Fruit fly (Drosophila melanogaster) whole organism, embryonic: ENCODE measurements around the gene Rab5.

Experiments
- Abd-B ChIP-seq: fragments of 200-800 bp; sonication (Bioruptor generic); optimal IDR thresholded peaks from 2 replicates; lab custom pipeline; 2018; ENCODE audit warnings: missing biosample characterization, mild to moderate bottlenecking, missing genetic modification characterization, moderate library complexity
- Ada2b ChIP-seq: fragments of 200-800 bp; sonication (Bioruptor generic); IDR thresholded peaks from 2 replicates; pipeline ENCODE4 v1.3.6; 2022; ENCODE audit warnings: missing biosample characterization, missing genetic modification characterization
- Aef1 ChIP-seq: fragments of 200-800 bp; sonication (Bioruptor generic); IDR thresholded peaks from 3 replicates; pipeline ENCODE4 v1.3.6; 2022; ENCODE audit warnings: missing biosample characterization, missing genetic modification characterization
- C15 ChIP-seq: fragments of 200-800 bp; sonication (Bioruptor generic); IDR thresholded peaks from 3 replicates; pipeline ENCODE4 v1.3.6; 2022; ENCODE audit warnings: missing biosample characterization, missing genetic modification characterization
- CG1024 ChIP-seq: fragments of 200-800 bp; sonication (Bioruptor generic); IDR thresholded peaks from 2 replicates; pipeline ENCODE4 v1.3.6; 2022; ENCODE audit warnings: missing biosample characterization, missing genetic modification characterization
- CG10267 ChIP-seq: fragments of 200-800 bp; sonication (Bioruptor generic); optimal IDR thresholded peaks from 2 replicates; lab custom pipeline; 2018; ENCODE audit warnings: missing biosample characterization, mild to moderate bottlenecking, missing genetic modification characterization, moderate library complexity
- CG12744 ChIP-seq: fragments of 200-800 bp; sonication (Bioruptor generic); optimal IDR thresholded peaks from 2 replicates; lab custom pipeline; 2016; ENCODE audit warnings: missing biosample characterization, missing genetic modification characterization
- CG13624 ChIP-seq: fragments of 200-800 bp; sonication (Bioruptor generic); optimal IDR thresholded peaks from 2 replicates; lab custom pipeline; 2016; ENCODE audit warnings: missing biosample characterization, missing genetic modification characterization
- CG14860 ChIP-seq: fragments of 200-800 bp; sonication (Bioruptor generic); IDR thresholded peaks from 3 replicates; pipeline ENCODE4 v1.3.6; 2022; ENCODE audit warnings: missing biosample characterization, missing genetic modification characterization; ENCODE audit not compliant: partially characterized antibody
- CG15073 ChIP-seq: fragments of 200-800 bp; sonication (Bioruptor generic); optimal IDR thresholded peaks from 2 replicates; lab custom pipeline; 2016; ENCODE audit warnings: missing biosample characterization, missing genetic modification characterization
- CG1603 ChIP-seq: fragments of 200-800 bp; sonication (Bioruptor generic); optimal IDR thresholded peaks from 2 replicates; lab custom pipeline; 2019; ENCODE audit warnings: missing biosample characterization, mild to moderate bottlenecking, missing genetic modification characterization, moderate library complexity
- CG2202 ChIP-seq: fragments of 200-800 bp; sonication (Bioruptor generic); optimal IDR thresholded peaks from 2 replicates; lab custom pipeline; 2018; ENCODE audit warnings: missing biosample characterization, mild to moderate bottlenecking, missing genetic modification characterization
- CG30431 ChIP-seq: fragments of 200-800 bp; sonication (Bioruptor generic); optimal IDR thresholded peaks from 2 replicates; lab custom pipeline; 2017; ENCODE audit warnings: missing biosample characterization, missing genetic modification characterization
- CG3726 ChIP-seq: fragments of 200-800 bp; sonication (Bioruptor generic); IDR thresholded peaks from 3 replicates; pipeline ENCODE4, ENCODE4 v1.3.6; 2022; ENCODE audit warnings: missing biosample characterization, missing genetic modification characterization
- CG4617 ChIP-seq: fragments of 200-800 bp; sonication (Bioruptor generic); optimal IDR thresholded peaks from 3 replicates; lab custom pipeline; 2016; ENCODE audit warnings: missing biosample characterization, missing genetic modification characterization, borderline replicate concordance
- CG6654 ChIP-seq: fragments of 200-800 bp; sonication (Bioruptor generic); optimal IDR thresholded peaks from 2 replicates; lab custom pipeline; 2017; ENCODE audit warnings: missing biosample characterization, mild to moderate bottlenecking, missing genetic modification characterization
- CG7271 ChIP-seq: fragments of 200-800 bp; sonication (Bioruptor generic); optimal IDR thresholded peaks from 2 replicates; lab custom pipeline; 2018; ENCODE audit warnings: missing biosample characterization, mild to moderate bottlenecking, missing genetic modification characterization, moderate library complexity
- CG9797 ChIP-seq: fragments of 200-800 bp; sonication (Bioruptor generic); optimal IDR thresholded peaks from 3 replicates; lab custom pipeline; 2018; ENCODE audit warnings: missing biosample characterization, mild to moderate bottlenecking, missing genetic modification characterization
- Camta ChIP-seq: fragments of 200-800 bp; sonication (Bioruptor generic); optimal IDR thresholded peaks from 2 replicates; lab custom pipeline; 2016; ENCODE audit warnings: missing biosample characterization, missing genetic modification characterization
- D19A ChIP-seq: fragments of 200-800 bp; optimal IDR thresholded peaks from 3 replicates; lab custom pipeline; 2019; ENCODE audit warnings: missing biosample characterization, mild to moderate bottlenecking, missing genetic modification characterization, moderate library complexity
- E2f2 ChIP-seq: fragments of 200-800 bp; sonication (Bioruptor generic); IDR thresholded peaks from 2 replicates; pipeline ENCODE4 v1.3.6; 2022; ENCODE audit warnings: missing biosample characterization, missing genetic modification characterization
- ERR ChIP-seq: fragments of 200-800 bp; sonication (Bioruptor generic); optimal IDR thresholded peaks from 2 replicates; lab custom pipeline; 2016; ENCODE audit warnings: missing biosample characterization, missing genetic modification characterization
- Fer1 ChIP-seq: fragments of 200-800 bp; sonication (Bioruptor generic); optimal IDR thresholded peaks from 2 replicates; lab custom pipeline; 2017; ENCODE audit warnings: missing biosample characterization, mild to moderate bottlenecking, missing genetic modification characterization
- GATAe ChIP-seq: fragments of 200-800 bp; sonication (Bioruptor generic); conservative IDR thresholded peaks from 2 replicates; pipeline ENCODE4 v1.3.6; 2022; ENCODE audit warnings: missing biosample characterization, missing genetic modification characterization
- MBD-R2 ChIP-seq: fragments of 200-800 bp; sonication (Bioruptor generic); IDR thresholded peaks from 2 replicates; pipeline ENCODE4 v1.3.6; 2022; ENCODE audit warnings: missing biosample characterization, missing genetic modification characterization
- Mad ChIP-seq: fragments of 200-800 bp; sonication (Bioruptor generic); optimal IDR thresholded peaks from 2 replicates; lab custom pipeline; 2016; ENCODE audit warnings: missing biosample characterization, missing genetic modification characterization
- Max ChIP-seq: fragments of 200-800 bp; sonication (Bioruptor generic); optimal IDR thresholded peaks from 2 replicates; lab custom pipeline; 2016; ENCODE audit warnings: missing biosample characterization, mild to moderate bottlenecking, missing genetic modification characterization
- NFAT ChIP-seq: fragments of 200-800 bp; sonication (Bioruptor generic); IDR thresholded peaks from 2 replicates; pipeline ENCODE4 v1.3.6; 2022; ENCODE audit warnings: missing biosample characterization, missing genetic modification characterization
- Stat92E ChIP-seq, 3 experiments: fragments of >200 bp in 2 of 3; fragments of 200-800 bp in 1 of 3; sonication (Bioruptor generic) in 1 of 3; optimal IDR thresholded peaks; 2 replicates each; lab custom pipeline; 2017 to 2019; ENCODE audit warnings: missing biosample characterization in 3 of 3, missing genetic modification characterization in 3 of 3, mild to moderate bottlenecking in 1 of 3, moderate library complexity in 1 of 3
- Taf1 ChIP-seq: fragments of 200-800 bp; sonication (Bioruptor generic); IDR thresholded peaks from 2 replicates; pipeline ENCODE4 v1.3.6; 2022; ENCODE audit warnings: missing biosample characterization, missing genetic modification characterization
- Tbp ChIP-seq: fragments of >200 bp; optimal IDR thresholded peaks from 2 replicates; lab custom pipeline; 2018; ENCODE audit warnings: missing biosample characterization, missing genetic modification characterization
- Xbp1 ChIP-seq: fragments of 200-800 bp; sonication (Bioruptor generic); optimal IDR thresholded peaks from 3 replicates; lab custom pipeline; 2016; ENCODE audit warnings: missing biosample characterization, mild to moderate bottlenecking, missing genetic modification characterization
- bab2 ChIP-seq: fragments of 200-800 bp; sonication (Bioruptor generic); optimal IDR thresholded peaks from 2 replicates; lab custom pipeline; 2016; ENCODE audit warnings: missing biosample characterization, missing genetic modification characterization
- crp ChIP-seq, 2 experiments: fragments of 200-800 bp; sonication (Bioruptor generic); optimal IDR thresholded peaks; 2 replicates in 1 of 2; 3 replicates in 1 of 2; lab custom pipeline; 2017; ENCODE audit warnings: missing biosample characterization in 2 of 2, missing genetic modification characterization in 2 of 2, mild to moderate bottlenecking in 1 of 2, moderate library complexity in 1 of 2
- da ChIP-seq: fragments of 200-800 bp; sonication (Bioruptor generic); optimal IDR thresholded peaks from 2 replicates; lab custom pipeline; 2016; ENCODE audit warnings: missing biosample characterization, missing genetic modification characterization
- disco-r ChIP-seq: fragments of 200-800 bp; sonication (Bioruptor generic); optimal IDR thresholded peaks from 2 replicates; lab custom pipeline; 2016; ENCODE audit warnings: missing biosample characterization, missing genetic modification characterization
- dm ChIP-seq: fragments of 200-800 bp; sonication (Bioruptor generic); optimal IDR thresholded peaks from 3 replicates; lab custom pipeline; 2016; ENCODE audit warnings: missing biosample characterization, missing genetic modification characterization
- esg ChIP-seq: fragments of 200-800 bp; sonication (Bioruptor generic); conservative IDR thresholded peaks from 2 replicates; pipeline ENCODE4 v1.3.6; 2022; ENCODE audit warnings: missing biosample characterization, missing genetic modification characterization
- ham ChIP-seq: fragments of 200-800 bp; sonication (Bioruptor generic); IDR thresholded peaks from 2 replicates; pipeline ENCODE4 v1.3.6; 2022; ENCODE audit warnings: missing biosample characterization, missing genetic modification characterization
- hkb ChIP-seq, 2 experiments: fragments of 200-800 bp in 1 of 2; fragments of >200 bp in 1 of 2; sonication (Bioruptor generic) in 1 of 2; IDR thresholded peaks in 1 of 2; optimal IDR thresholded peaks in 1 of 2; 2 replicates each; pipeline versions ENCODE4 v1.3.6 to Lab custom; 2017 to 2022; ENCODE audit warnings: missing biosample characterization in 1 of 2, missing genetic modification characterization in 1 of 2
- lilli ChIP-seq: fragments of 200-800 bp; sonication (Bioruptor generic); optimal IDR thresholded peaks from 3 replicates; lab custom pipeline; 2016; ENCODE audit warnings: missing biosample characterization, missing genetic modification characterization
- nmo ChIP-seq: fragments of 200-800 bp; sonication (Bioruptor generic); optimal IDR thresholded peaks from 2 replicates; lab custom pipeline; 2018; ENCODE audit warnings: missing biosample characterization, mild to moderate bottlenecking, missing genetic modification characterization, moderate library complexity
- oc ChIP-seq: fragments of 200-800 bp; sonication (Bioruptor generic); optimal IDR thresholded peaks from 2 replicates; lab custom pipeline; 2018; ENCODE audit warnings: missing biosample characterization, mild to moderate bottlenecking, missing genetic modification characterization, moderate library complexity
- ro ChIP-seq: fragments of 200-800 bp; sonication (Bioruptor generic); IDR thresholded peaks from 2 replicates; pipeline ENCODE4 v1.3.6; 2022; ENCODE audit warnings: missing biosample characterization, missing genetic modification characterization
- row ChIP-seq: fragments of 200-800 bp; sonication (Bioruptor generic); IDR thresholded peaks from 3 replicates; pipeline ENCODE4 v1.3.6; 2022; ENCODE audit warnings: missing biosample characterization, missing genetic modification characterization
- scrt ChIP-seq: fragments of 200-800 bp; sonication (Bioruptor generic); optimal IDR thresholded peaks from 2 replicates; lab custom pipeline; 2018; ENCODE audit warnings: missing biosample characterization, mild to moderate bottlenecking, missing genetic modification characterization, moderate library complexity
- slbo ChIP-seq: fragments of 200-800 bp; sonication (Bioruptor generic); IDR thresholded peaks from 2 replicates; pipeline ENCODE4 v1.3.6; 2022; ENCODE audit warnings: missing biosample characterization, missing genetic modification characterization
- slp2 ChIP-seq: fragments of 200-800 bp; sonication (Bioruptor generic); optimal IDR thresholded peaks from 2 replicates; lab custom pipeline; 2016; ENCODE audit warnings: missing biosample characterization, missing genetic modification characterization
- stwl ChIP-seq: fragments of 200-800 bp; sonication (Bioruptor generic); optimal IDR thresholded peaks from 3 replicates; lab custom pipeline; 2018; ENCODE audit warnings: missing biosample characterization, mild to moderate bottlenecking, missing genetic modification characterization, moderate library complexity
- zfh2 ChIP-seq: fragments of 200-800 bp; sonication (Bioruptor generic); optimal IDR thresholded peaks from 2 replicates; lab custom pipeline; 2016; ENCODE audit warnings: missing biosample characterization, missing genetic modification characterization

The Rab5 gene

DNA sequence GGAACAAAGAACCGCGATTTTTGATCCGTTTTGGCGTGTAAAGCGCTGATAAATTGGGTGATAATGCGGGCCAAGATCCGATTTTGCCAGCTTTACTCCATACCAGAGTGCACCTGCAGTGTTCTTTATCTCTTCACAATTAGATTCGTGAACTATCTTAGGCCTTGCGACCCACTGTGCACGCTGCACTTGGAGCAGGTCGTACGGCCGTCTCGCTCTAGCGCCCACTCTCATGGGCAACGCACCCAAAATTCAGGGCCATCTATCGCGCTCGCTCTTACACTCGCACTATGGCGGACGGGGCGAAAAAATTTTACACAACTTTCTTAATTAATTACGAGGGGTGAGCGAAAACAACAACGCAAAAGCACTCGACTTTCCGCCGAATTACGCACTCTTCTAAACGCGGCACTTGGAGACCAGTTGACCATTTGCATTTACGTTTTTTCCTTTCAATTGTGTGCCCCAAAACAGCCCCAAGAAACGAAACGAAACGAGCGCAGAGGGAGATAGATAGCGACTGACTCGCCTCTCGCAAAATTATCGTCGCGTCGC lies 796 bp downstream of the Rab5 start (continued):
- 0 out of 2 replicates have a peak, but pooled peaks have one; percentile 15 for TF ChIP-seq GATAe (GFP tag; lab: Robert Waterston, UW)
- TF ChIP-seq ro (GFP tag; lab: Robert Waterston, UW) = no peak
- TF ChIP-seq E2f2 = no peak
- TF ChIP-seq CG3726 (GFP tag; lab: Robert Waterston, UW) = 0 out of 3 replicates have a peak, but pooled peaks have one; percentile 13
- no peak for TF ChIP-seq Camta (GFP tag; lab: Kevin White, UChicago)
- no peak for TF ChIP-seq oc (tag; lab: Kevin White, UChicago)
- TF ChIP-seq CG15073 (GFP tag; lab: Kevin White, UChicago) = no peak
- TF ChIP-seq stwl (tag; lab: Kevin White, UChicago) = no peak
- TF ChIP-seq slbo (GFP tag; lab: Robert Waterston, UW) = peak; percentile 41
- no peak for TF ChIP-seq lilli
- no peak; the same call in 1 of the 2 replicates for TF ChIP-seq Ada2b (GFP tag; lab: Robert Waterston, UW)
- TF ChIP-seq Taf1 (GFP tag; lab: Robert Waterston, UW) = no peak
- no peak for TF ChIP-seq da (GFP tag; lab: Kevin White, UChicago)
- peak; percentile 19 for TF ChIP-seq CG13624 (GFP tag; lab: Kevin White, UChicago)
- TF ChIP-seq CG14860 = 0 out of 3 replicates have a peak, but pooled peaks have one; percentile 28
- no peak for TF ChIP-seq CG9797 (GFP tag; lab: Kevin White, UChicago)
- no peak for TF ChIP-seq ham
- no peak for TF ChIP-seq Aef1 (GFP tag; lab: Robert Waterston, UW)
- peak; percentile 15; the same call in 1 of the 2 replicates for TF ChIP-seq MBD-R2 (GFP tag; lab: Robert Waterston, UW)
- peak; percentile 82 for TF ChIP-seq row (GFP tag; lab: Robert Waterston, UW)
- TF ChIP-seq crp (GFP tag; optimal IDR thresholded peaks at IDR 0.05; lab: Kevin White, UChicago) = no peak
- TF ChIP-seq CG1603 = no peak
- no peak for TF ChIP-seq Mad
- no peak for TF ChIP-seq dm
- TF ChIP-seq D19A = no peak
- TF ChIP-seq C15 (GFP tag; lab: Robert Waterston, UW) = no peak
- TF ChIP-seq Fer1 (GFP tag; lab: Kevin White, UChicago) = no peak
- no peak for TF ChIP-seq bab2 (GFP tag; lab: Kevin White, UChicago)
- no peak for TF ChIP-seq zfh2 (GFP tag; lab: Kevin White, UChicago)
- TF ChIP-seq CG4617 = peak; percentile 77
- no peak for TF ChIP-seq Stat92E (GFP tag; optimal IDR thresholded peaks at IDR 0.05; lab: Kevin White, UChicago)
- no peak for TF ChIP-seq CG1024 (GFP tag; lab: Robert Waterston, UW)
- no peak for TF ChIP-seq Tbp (GFP tag; lab: Kevin White, UChicago)
- no peak for TF ChIP-seq Max
- no peak for TF ChIP-seq scrt
- TF ChIP-seq hkb (optimal IDR thresholded peaks at IDR 0.05; lab: Kevin White, UChicago) = no peak
- TF ChIP-seq hkb (GFP tag; IDR thresholded peaks at IDR 0.05; lab: Robert Waterston, UW) = peak; percentile 25; the same call in 1 of the 2 replicates
- no peak for TF ChIP-seq CG10267
- TF ChIP-seq CG6654 (GFP tag; lab: Kevin White, UChicago) = no peak
- no peak for TF ChIP-seq NFAT
- no peak for TF ChIP-seq CG12744 (GFP tag; lab: Kevin White, UChicago)
- TF ChIP-seq disco-r (GFP tag; lab: Kevin White, UChicago) = no peak
- no peak for TF ChIP-seq CG7271
- peak; percentile 36; the same call in 1 of the 2 replicates for TF ChIP-seq esg (GFP tag; lab: Robert Waterston, UW)
- no peak for TF ChIP-seq Xbp1 (GFP tag; lab: Kevin White, UChicago)
- no peak for TF ChIP-seq slp2 (GFP tag; lab: Kevin White, UChicago)
- TF ChIP-seq ERR (GFP tag; lab: Kevin White, UChicago) = no peak
- no peak for TF ChIP-seq CG2202
- TF ChIP-seq Abd-B = peak; percentile 22
- TF ChIP-seq nmo (GFP tag; lab: Kevin White, UChicago) = no peak
- TF ChIP-seq CG30431 (GFP tag; lab: Kevin White, UChicago) = no peak
